Fruit fly (Drosophila melanogaster) whole organism, embryonic: ENCODE data around the gene CG6465.

Source experiments
- Atf3 ChIP-seq: fragments of 200-800 bp; sonication (Bioruptor generic); optimal IDR thresholded peaks from 3 replicates; lab custom pipeline; 2016; ENCODE audit warnings: missing biosample characterization, missing genetic modification characterization
- Atf6 ChIP-seq: fragments of 200-800 bp; sonication (Bioruptor generic); IDR thresholded peaks from 2 replicates; pipeline ENCODE4 v1.3.6; 2022; ENCODE audit warnings: missing biosample characterization, missing genetic modification characterization
- B-H1 ChIP-seq: fragments of 200-800 bp; sonication (Bioruptor generic); IDR thresholded peaks from 3 replicates; pipeline ENCODE4 v1.3.6; 2022; ENCODE audit warnings: missing biosample characterization, missing genetic modification characterization
- CG10274 ChIP-seq: fragments of 200-800 bp; sonication (Bioruptor generic); optimal IDR thresholded peaks from 3 replicates; lab custom pipeline; 2017; ENCODE audit warnings: missing biosample characterization, mild to moderate bottlenecking, missing genetic modification characterization
- CG10366 ChIP-seq: fragments of 200-800 bp; sonication (Bioruptor generic); IDR thresholded peaks from 2 replicates; pipeline ENCODE4 v1.3.6; 2022; ENCODE audit warnings: missing biosample characterization, missing genetic modification characterization
- CG10431 ChIP-seq: fragments of 200-800 bp; sonication (Bioruptor generic); optimal IDR thresholded peaks from 3 replicates; lab custom pipeline; 2018; ENCODE audit warnings: missing biosample characterization, mild to moderate bottlenecking, missing genetic modification characterization
- CG10979 ChIP-seq: fragments of 200-800 bp; sonication (Bioruptor generic); optimal IDR thresholded peaks from 2 replicates; lab custom pipeline; 2018; ENCODE audit warnings: missing biosample characterization, mild to moderate bottlenecking, missing genetic modification characterization, moderate library complexity
- CG12219 ChIP-seq: fragments of 200-800 bp; sonication (Bioruptor generic); optimal IDR thresholded peaks from 3 replicates; lab custom pipeline; 2018; ENCODE audit warnings: missing biosample characterization, mild to moderate bottlenecking, missing genetic modification characterization
- CG12942 ChIP-seq: fragments of 200-800 bp; sonication (Bioruptor generic); optimal IDR thresholded peaks from 3 replicates; lab custom pipeline; 2016; ENCODE audit warnings: missing biosample characterization, missing genetic modification characterization
- CG13624 ChIP-seq: fragments of 200-800 bp; sonication (Bioruptor generic); optimal IDR thresholded peaks from 2 replicates; lab custom pipeline; 2016; ENCODE audit warnings: missing biosample characterization, missing genetic modification characterization
- CG17186 ChIP-seq: fragments of 200-800 bp; sonication (Bioruptor generic); optimal IDR thresholded peaks from 3 replicates; lab custom pipeline; 2017; ENCODE audit warnings: missing biosample characterization, missing genetic modification reagents, missing genetic modification characterization
- CG17361 ChIP-seq: fragments of 200-800 bp; sonication (Bioruptor generic); IDR thresholded peaks from 3 replicates; pipeline ENCODE4 v1.3.6; 2022; ENCODE audit warnings: missing biosample characterization, missing genetic modification characterization
- CG17912 ChIP-seq: fragments of 200-800 bp; sonication (Bioruptor generic); optimal IDR thresholded peaks from 2 replicates; lab custom pipeline; 2018; ENCODE audit warnings: missing biosample characterization, mild to moderate bottlenecking, missing genetic modification characterization
- CG30020 ChIP-seq: fragments of 200-800 bp; optimal IDR thresholded peaks from 2 replicates; lab custom pipeline; 2019; ENCODE audit warnings: missing biosample characterization, mild to moderate bottlenecking, missing genetic modification characterization, moderate library complexity
- CG31388 ChIP-seq: fragments of 200-800 bp; sonication (Bioruptor generic); optimal IDR thresholded peaks from 2 replicates; lab custom pipeline; 2016; ENCODE audit warnings: missing biosample characterization, missing genetic modification characterization
- CG31441 ChIP-seq: fragments of 200-800 bp; sonication (Bioruptor generic); IDR thresholded peaks from 2 replicates; pipeline ENCODE4 v1.3.6; 2022; ENCODE audit warnings: missing biosample characterization, missing genetic modification characterization
- CG3281 ChIP-seq: fragments of 200-800 bp; sonication (Bioruptor generic); optimal IDR thresholded peaks from 3 replicates; lab custom pipeline; 2017; ENCODE audit warnings: missing biosample characterization, mild to moderate bottlenecking, missing genetic modification characterization
- CG43689 ChIP-seq: fragments of 200-800 bp; sonication (Bioruptor generic); IDR thresholded peaks from 2 replicates; pipeline ENCODE4 v1.3.6; 2022; ENCODE audit warnings: missing biosample characterization, missing genetic modification characterization
- CG6689 ChIP-seq: fragments of 200-800 bp; sonication (Bioruptor generic); IDR thresholded peaks from 2 replicates; pipeline ENCODE4 v1.3.6; 2022; ENCODE audit warnings: missing biosample characterization, missing genetic modification characterization
- CG6791 ChIP-seq: fragments of 200-800 bp; sonication (Bioruptor generic); IDR thresholded peaks from 3 replicates; pipeline ENCODE4 v1.3.6; 2022; ENCODE audit warnings: missing biosample characterization, missing genetic modification characterization; ENCODE audit not compliant: partially characterized antibody
- CG8359 ChIP-seq: fragments of 200-800 bp; sonication (Bioruptor generic); optimal IDR thresholded peaks from 2 replicates; lab custom pipeline; 2017; ENCODE audit warnings: missing biosample characterization, mild to moderate bottlenecking, missing genetic modification characterization, borderline replicate concordance
- Deaf1 ChIP-seq: fragments of 200-800 bp; optimal IDR thresholded peaks from 3 replicates; lab custom pipeline; 2019; ENCODE audit warnings: missing biosample characterization, mild to moderate bottlenecking, missing genetic modification characterization, moderate library complexity
- Doc3 ChIP-seq: fragments of 200-800 bp; sonication (Bioruptor generic); IDR thresholded peaks from 3 replicates; pipeline ENCODE4 v1.3.6; 2022; ENCODE audit warnings: missing biosample characterization, missing genetic modification characterization; ENCODE audit not compliant: partially characterized antibody
- HLHmδ ChIP-seq: fragments of 200-800 bp; sonication (Bioruptor generic); optimal IDR thresholded peaks from 2 replicates; lab custom pipeline; 2018; ENCODE audit warnings: missing biosample characterization, mild to moderate bottlenecking, missing genetic modification characterization, moderate library complexity
- Hmr ChIP-seq: fragments of 200-800 bp; sonication (Bioruptor generic); optimal IDR thresholded peaks from 3 replicates; lab custom pipeline; 2017; ENCODE audit warnings: mild to moderate bottlenecking, missing biosample characterization, missing genetic modification reagents, missing genetic modification characterization
- Optix ChIP-seq: fragments of 200-800 bp; sonication (Bioruptor generic); IDR thresholded peaks from 3 replicates; pipeline ENCODE4 v1.3.6; 2022; ENCODE audit warnings: missing biosample characterization, missing genetic modification characterization
- Rfx ChIP-seq: fragments of 200-800 bp; sonication (Bioruptor generic); IDR thresholded peaks from 2 replicates; pipeline ENCODE4 v1.3.6; 2022; ENCODE audit warnings: missing biosample characterization, missing genetic modification characterization
- Sox102F ChIP-seq: fragments of 200-800 bp; sonication (Bioruptor generic); optimal IDR thresholded peaks from 2 replicates; lab custom pipeline; 2018; ENCODE audit warnings: missing biosample characterization, mild to moderate bottlenecking, missing genetic modification characterization, moderate library complexity
- Taf1 ChIP-seq: fragments of 200-800 bp; sonication (Bioruptor generic); IDR thresholded peaks from 2 replicates; pipeline ENCODE4 v1.3.6; 2022; ENCODE audit warnings: missing biosample characterization, missing genetic modification characterization
- Usf ChIP-seq: fragments of 200-800 bp; sonication (Bioruptor generic); optimal IDR thresholded peaks from 2 replicates; lab custom pipeline; 2017; ENCODE audit warnings: missing genotype, missing biosample characterization, missing genetic modification characterization
- Xbp1 ChIP-seq: fragments of 200-800 bp; sonication (Bioruptor generic); optimal IDR thresholded peaks from 3 replicates; lab custom pipeline; 2016; ENCODE audit warnings: missing biosample characterization, mild to moderate bottlenecking, missing genetic modification characterization
- ac ChIP-seq: fragments of 200-800 bp; sonication (Bioruptor generic); optimal IDR thresholded peaks from 3 replicates; lab custom pipeline; 2017; ENCODE audit warnings: missing biosample characterization, mild to moderate bottlenecking, missing genetic modification characterization
- al ChIP-seq: fragments of 200-800 bp; sonication (Bioruptor generic); IDR thresholded peaks from 2 replicates; pipeline ENCODE4 v1.3.6; 2022; ENCODE audit warnings: missing biosample characterization, missing genetic modification characterization
- amos ChIP-seq: fragments of 200-800 bp; sonication (Bioruptor generic); IDR thresholded peaks from 2 replicates; pipeline ENCODE4 v1.3.6; 2022; ENCODE audit warnings: missing biosample characterization, missing genetic modification characterization; ENCODE audit not compliant: partially characterized antibody
- bcd ChIP-seq: fragments of 200-800 bp; sonication (Bioruptor generic); optimal IDR thresholded peaks from 2 replicates; lab custom pipeline; 2017; ENCODE audit warnings: missing biosample characterization, mild to moderate bottlenecking, missing genetic modification characterization
- bigmax ChIP-seq: fragments of 200-800 bp; sonication (Bioruptor generic); optimal IDR thresholded peaks from 2 replicates; lab custom pipeline; 2018; ENCODE audit warnings: missing biosample characterization, mild to moderate bottlenecking, missing genetic modification characterization
- br ChIP-seq: fragments of >200 bp; optimal IDR thresholded peaks from 2 replicates; lab custom pipeline; 2017
- da ChIP-seq: fragments of 200-800 bp; sonication (Bioruptor generic); optimal IDR thresholded peaks from 2 replicates; lab custom pipeline; 2016; ENCODE audit warnings: missing biosample characterization, missing genetic modification characterization
- ewg ChIP-seq: fragments of 200-800 bp; sonication (Bioruptor generic); optimal IDR thresholded peaks from 3 replicates; lab custom pipeline; 2017; ENCODE audit warnings: mild to moderate bottlenecking, missing biosample characterization, missing genetic modification reagents, missing genetic modification characterization
- eyg ChIP-seq: fragments of 200-800 bp; sonication (Bioruptor generic); optimal IDR thresholded peaks from 3 replicates; lab custom pipeline; 2016; ENCODE audit warnings: missing biosample characterization, missing genetic modification characterization
- grn ChIP-seq: fragments of 200-800 bp; sonication (Bioruptor generic); optimal IDR thresholded peaks from 3 replicates; lab custom pipeline; 2017; ENCODE audit warnings: missing biosample characterization, missing genetic modification characterization
- hb ChIP-seq: fragments of 200-800 bp; sonication (Bioruptor generic); IDR thresholded peaks from 3 replicates; pipeline ENCODE4 v1.3.6; 2022; ENCODE audit warnings: missing biosample characterization, missing genetic modification characterization; ENCODE audit not compliant: partially characterized antibody
- jumu ChIP-seq: fragments of 200-800 bp; sonication (Bioruptor generic); optimal IDR thresholded peaks from 3 replicates; lab custom pipeline; 2016; ENCODE audit warnings: missing biosample characterization, missing genetic modification characterization
- klu ChIP-seq: fragments of 200-800 bp; sonication (Bioruptor generic); IDR thresholded peaks from 2 replicates; pipeline ENCODE4 v1.3.6; 2022; ENCODE audit warnings: missing biosample characterization, missing genetic modification characterization
- kni ChIP-seq: fragments of 200-800 bp; sonication (Bioruptor generic); optimal IDR thresholded peaks from 3 replicates; lab custom pipeline; 2017; ENCODE audit warnings: mild to moderate bottlenecking, missing biosample characterization, missing genetic modification reagents, missing genetic modification characterization
- mam ChIP-seq: fragments of 200-800 bp; sonication (Bioruptor generic); optimal IDR thresholded peaks from 3 replicates; lab custom pipeline; 2016; ENCODE audit warnings: missing biosample characterization, missing genetic modification characterization
- salm ChIP-seq: fragments of 200-800 bp; sonication (Bioruptor generic); optimal IDR thresholded peaks from 2 replicates; lab custom pipeline; 2018; ENCODE audit warnings: missing biosample characterization, mild to moderate bottlenecking, missing genetic modification characterization
- sqz ChIP-seq: fragments of 200-800 bp; sonication (Bioruptor generic); optimal IDR thresholded peaks from 3 replicates; lab custom pipeline; 2018; ENCODE audit warnings: missing biosample characterization, mild to moderate bottlenecking, missing genetic modification characterization
- stwl ChIP-seq: fragments of 200-800 bp; sonication (Bioruptor generic); optimal IDR thresholded peaks from 3 replicates; lab custom pipeline; 2018; ENCODE audit warnings: missing biosample characterization, mild to moderate bottlenecking, missing genetic modification characterization, moderate library complexity
- tap ChIP-seq: fragments of 200-800 bp; optimal IDR thresholded peaks from 3 replicates; lab custom pipeline; 2019; ENCODE audit warnings: missing biosample characterization, mild to moderate bottlenecking, missing genetic modification characterization, moderate library complexity
- zf30C ChIP-seq: fragments of 200-800 bp; sonication (Bioruptor generic); optimal IDR thresholded peaks from 3 replicates; lab custom pipeline; 2018; ENCODE audit warnings: missing biosample characterization, mild to moderate bottlenecking, missing genetic modification characterization
- zfh2 ChIP-seq: fragments of 200-800 bp; sonication (Bioruptor generic); optimal IDR thresholded peaks from 2 replicates; lab custom pipeline; 2016; ENCODE audit warnings: missing biosample characterization, missing genetic modification characterization

CG6465 gene

dm6 chr3R:10681682-10681962 lies 4.6 kb upstream of the CG6465 start (continued):
- no peak for TF ChIP-seq CG43689 (GFP tag; lab: Robert Waterston, UW)
- no peak for TF ChIP-seq CG6791 (GFP tag; lab: Robert Waterston, UW)
- no peak for TF ChIP-seq kni (GFP tag; lab: Kevin White, UChicago)
- TF ChIP-seq Sox102F (GFP tag; lab: Kevin White, UChicago) = peak; percentile 44
- TF ChIP-seq mam = no peak
- peak; percentile 29 for TF ChIP-seq CG10979
- TF ChIP-seq zf30C = peak; percentile 85
- no peak for TF ChIP-seq Deaf1 (tag; lab: Kevin White, UChicago)
- no peak for TF ChIP-seq CG30020 (tag; lab: Kevin White, UChicago)
- TF ChIP-seq jumu (GFP tag; lab: Kevin White, UChicago) = no peak
- no peak for TF ChIP-seq bcd
- peak; percentile 65; the same call in 1 of the 3 replicates for TF ChIP-seq Optix (GFP tag; lab: Robert Waterston, UW)
- peak; percentile 75 for TF ChIP-seq CG10366 (GFP tag; lab: Robert Waterston, UW)
- no peak for TF ChIP-seq CG10431 (GFP tag; lab: Kevin White, UChicago)
- TF ChIP-seq Taf1 (GFP tag; lab: Robert Waterston, UW) = no peak
- peak; percentile 42; the same call in 1 of the 2 replicates for TF ChIP-seq klu (GFP tag; lab: Robert Waterston, UW)
- no peak for TF ChIP-seq salm (tag; lab: Kevin White, UChicago)
- TF ChIP-seq CG13624 (GFP tag; lab: Kevin White, UChicago) = no peak
- no peak for TF ChIP-seq CG17912
- no peak for TF ChIP-seq Usf
- peak; percentile 64 for TF ChIP-seq Rfx
- TF ChIP-seq da (GFP tag; lab: Kevin White, UChicago) = no peak
- TF ChIP-seq tap (tag; lab: Kevin White, UChicago) = peak; percentile 54
- TF ChIP-seq CG8359 (GFP tag; lab: Kevin White, UChicago) = peak; percentile 19
- TF ChIP-seq Doc3 = no peak
- TF ChIP-seq Xbp1 (GFP tag; lab: Kevin White, UChicago) = peak; percentile 36
- TF ChIP-seq Atf6 = peak; percentile 52; the same call in 1 of the 2 replicates
- peak; percentile 42; the same call in 1 of the 2 replicates for TF ChIP-seq al (GFP tag; lab: Robert Waterston, UW)
- TF ChIP-seq HLHmδ (GFP tag; lab: Kevin White, UChicago) = no peak
- peak; percentile 46; the same call in 1 of the 2 replicates for TF ChIP-seq CG6689 (GFP tag; lab: Robert Waterston, UW)
- TF ChIP-seq eyg (GFP tag; lab: Kevin White, UChicago) = no peak
- TF ChIP-seq amos (GFP tag; lab: Robert Waterston, UW) = no peak
- TF ChIP-seq hb = no peak
- no peak for TF ChIP-seq CG17361
- TF ChIP-seq br (lab: Kevin White, UChicago) = no peak
- TF ChIP-seq zfh2 (GFP tag; lab: Kevin White, UChicago) = no peak
- TF ChIP-seq grn (GFP tag; lab: Kevin White, UChicago) = no peak
- no peak for TF ChIP-seq CG10274 (GFP tag; lab: Kevin White, UChicago)
- no peak for TF ChIP-seq sqz (GFP tag; lab: Kevin White, UChicago)
- TF ChIP-seq CG31441 (GFP tag; lab: Robert Waterston, UW) = no peak
- TF ChIP-seq CG12942 = peak; percentile 35
- no peak for TF ChIP-seq ewg (GFP tag; lab: Kevin White, UChicago)
- TF ChIP-seq stwl (tag; lab: Kevin White, UChicago) = no peak
- peak; percentile 32 for TF ChIP-seq CG3281
- peak; percentile 18 for TF ChIP-seq CG12219
- no peak for TF ChIP-seq CG17186 (GFP tag; lab: Kevin White, UChicago)
- no peak for TF ChIP-seq ac (GFP tag; lab: Kevin White, UChicago)
- no peak for TF ChIP-seq Atf3 (GFP tag; lab: Kevin White, UChicago)
- no peak for TF ChIP-seq Hmr
- no peak for TF ChIP-seq CG31388 (GFP tag; lab: Kevin White, UChicago)
- peak; percentile 59; the same call in 2 of the 3 replicates for TF ChIP-seq B-H1 (GFP tag; lab: Robert Waterston, UW)
- no peak for TF ChIP-seq bigmax (GFP tag; lab: Kevin White, UChicago)
